Fruit fly (Drosophila melanogaster) whole organism, embryonic: Measurements from ENCODE around the gene CG17646.
A peak's percentile ranks its signal among the peaks of the same experiment; 100 is the strongest.

Source experiments
- B-H1 ChIP-seq: fragments of 200-800 bp; sonication (Bioruptor generic); IDR thresholded peaks from 3 replicates; pipeline ENCODE4 v1.3.6; 2022; ENCODE audit warnings: missing biosample characterization, missing genetic modification characterization
- BEAF-32 ChIP-seq: fragments of 200-800 bp; sonication (Bioruptor generic); optimal IDR thresholded peaks from 3 replicates; lab custom pipeline; 2017; ENCODE audit warnings: missing biosample characterization, missing genetic modification characterization, mild to moderate bottlenecking, moderate library complexity, missing genetic modification reagents
- Bdp1 ChIP-seq: fragments of 200-800 bp; sonication (Bioruptor generic); optimal IDR thresholded peaks from 3 replicates; lab custom pipeline; 2016; ENCODE audit warnings: missing biosample characterization, missing genetic modification characterization
- BtbVII ChIP-seq: fragments of 200-800 bp; sonication (Bioruptor generic); optimal IDR thresholded peaks from 3 replicates; lab custom pipeline; 2017; ENCODE audit warnings: missing biosample characterization, mild to moderate bottlenecking, missing genetic modification characterization
- C15 ChIP-seq: fragments of 200-800 bp; sonication (Bioruptor generic); IDR thresholded peaks from 3 replicates; pipeline ENCODE4 v1.3.6; 2022; ENCODE audit warnings: missing biosample characterization, missing genetic modification characterization
- CG10274 ChIP-seq: fragments of 200-800 bp; sonication (Bioruptor generic); optimal IDR thresholded peaks from 3 replicates; lab custom pipeline; 2017; ENCODE audit warnings: missing biosample characterization, mild to moderate bottlenecking, missing genetic modification characterization
- CG10565 ChIP-seq: fragments of 200-800 bp; sonication (Bioruptor generic); optimal IDR thresholded peaks from 3 replicates; lab custom pipeline; 2016; ENCODE audit warnings: missing biosample characterization, mild to moderate bottlenecking, missing genetic modification characterization
- CG11695 ChIP-seq: fragments of 200-800 bp; sonication (Bioruptor generic); IDR thresholded peaks from 3 replicates; pipeline ENCODE4 v1.3.6; 2022; ENCODE audit warnings: missing biosample characterization, missing genetic modification characterization
- CG12104 ChIP-seq: fragments of 200-800 bp; sonication (Bioruptor generic); optimal IDR thresholded peaks from 3 replicates; lab custom pipeline; 2016; ENCODE audit warnings: missing biosample characterization, missing genetic modification characterization
- CG12155 ChIP-seq: fragments of 200-800 bp; sonication (Bioruptor generic); optimal IDR thresholded peaks from 3 replicates; lab custom pipeline; 2016; ENCODE audit warnings: missing biosample characterization, missing genetic modification characterization
- CG12236 ChIP-seq: fragments of 200-800 bp; sonication (Bioruptor generic); optimal IDR thresholded peaks from 2 replicates; lab custom pipeline; 2016; ENCODE audit warnings: missing biosample characterization, missing genetic modification characterization
- CG13624 ChIP-seq: fragments of 200-800 bp; sonication (Bioruptor generic); optimal IDR thresholded peaks from 2 replicates; lab custom pipeline; 2016; ENCODE audit warnings: missing biosample characterization, missing genetic modification characterization
- CG2120 ChIP-seq: fragments of 200-800 bp; sonication (Bioruptor generic); optimal IDR thresholded peaks from 3 replicates; lab custom pipeline; 2016; ENCODE audit warnings: missing biosample characterization, missing genetic modification characterization
- CG4404 ChIP-seq: fragments of 200-800 bp; sonication (Bioruptor generic); IDR thresholded peaks from 2 replicates; pipeline ENCODE4 v1.3.6; 2022; ENCODE audit warnings: missing biosample characterization, missing genetic modification characterization
- CG4424 ChIP-seq: fragments of 200-800 bp; sonication (Bioruptor generic); optimal IDR thresholded peaks from 3 replicates; lab custom pipeline; 2016; ENCODE audit warnings: missing biosample characterization, missing genetic modification characterization
- CG4617 ChIP-seq: fragments of 200-800 bp; sonication (Bioruptor generic); optimal IDR thresholded peaks from 3 replicates; lab custom pipeline; 2016; ENCODE audit warnings: missing biosample characterization, missing genetic modification characterization, borderline replicate concordance
- CG8089 ChIP-seq: fragments of 200-800 bp; sonication (Bioruptor generic); optimal IDR thresholded peaks from 3 replicates; lab custom pipeline; 2016; ENCODE audit warnings: missing biosample characterization, missing genetic modification characterization
- CG8765 ChIP-seq: fragments of 200-800 bp; sonication (Bioruptor generic); IDR thresholded peaks from 2 replicates; pipeline ENCODE4 v1.3.6; 2022; ENCODE audit warnings: missing biosample characterization, missing genetic modification characterization
- CG8944 ChIP-seq: fragments of 200-800 bp; sonication (Bioruptor generic); optimal IDR thresholded peaks from 3 replicates; lab custom pipeline; 2016; ENCODE audit warnings: missing biosample characterization, missing genetic modification characterization
- CG9932 ChIP-seq: fragments of 200-800 bp; sonication (Bioruptor generic); IDR thresholded peaks from 2 replicates; pipeline ENCODE4 v1.3.6; 2022; ENCODE audit warnings: missing biosample characterization, missing genetic modification characterization
- CHES-1-like ChIP-seq: fragments of 200-800 bp; sonication (Bioruptor generic); optimal IDR thresholded peaks from 2 replicates; lab custom pipeline; 2016; ENCODE audit warnings: missing biosample characterization, missing genetic modification characterization
- Dek ChIP-seq: fragments of 200-800 bp; sonication (Bioruptor generic); optimal IDR thresholded peaks from 3 replicates; lab custom pipeline; 2019; ENCODE audit warnings: missing biosample characterization, mild to moderate bottlenecking, missing genetic modification characterization, moderate library complexity
- Dip3 ChIP-seq: fragments of 200-800 bp; sonication (Bioruptor generic); optimal IDR thresholded peaks from 3 replicates; lab custom pipeline; 2016; ENCODE audit warnings: missing biosample characterization, missing genetic modification characterization
- Dp ChIP-seq: fragments of 200-800 bp; sonication (Bioruptor generic); optimal IDR thresholded peaks from 2 replicates; lab custom pipeline; 2018; ENCODE audit warnings: missing biosample characterization, mild to moderate bottlenecking, missing genetic modification characterization, moderate library complexity
- E2f1 ChIP-seq: fragments of 200-800 bp; sonication (Bioruptor generic); IDR thresholded peaks from 2 replicates; pipeline ENCODE4 v1.3.6; 2022; ENCODE audit warnings: missing biosample characterization, missing genetic modification characterization
- E2f2 ChIP-seq: fragments of 200-800 bp; sonication (Bioruptor generic); IDR thresholded peaks from 2 replicates; pipeline ENCODE4 v1.3.6; 2022; ENCODE audit warnings: missing biosample characterization, missing genetic modification characterization
- Ets65A ChIP-seq: fragments of 200-800 bp; sonication (Bioruptor generic); peaks from one replicate; lab custom pipeline; 2016; ENCODE audit warnings: missing biosample characterization, missing genetic modification characterization
- Gug ChIP-seq: fragments of 200-800 bp; sonication (Bioruptor generic); IDR thresholded peaks from 4 replicates; pipeline ENCODE4 v1.3.6; 2022; ENCODE audit warnings: missing biosample characterization, missing genetic modification characterization
- H15 ChIP-seq: fragments of 200-800 bp; sonication (Bioruptor generic); IDR thresholded peaks from 3 replicates; pipeline ENCODE4 v1.3.6; 2022; ENCODE audit warnings: missing biosample characterization, missing genetic modification characterization
- Hr51 ChIP-seq, 2 experiments: fragments of 200-800 bp; sonication (Bioruptor generic); optimal IDR thresholded peaks; 2 replicates in 1 of 2; 3 replicates in 1 of 2; lab custom pipeline; 2016 to 2018; ENCODE audit warnings: missing biosample characterization in 2 of 2, missing genetic modification characterization in 2 of 2, mild to moderate bottlenecking in 1 of 2, moderate library complexity in 1 of 2
- Jarid2 ChIP-seq: fragments of 200-800 bp; sonication (Bioruptor generic); optimal IDR thresholded peaks from 3 replicates; lab custom pipeline; 2017; ENCODE audit warnings: mild to moderate bottlenecking, missing biosample characterization, missing genetic modification reagents, missing genetic modification characterization
- Mad ChIP-seq: fragments of 200-800 bp; sonication (Bioruptor generic); optimal IDR thresholded peaks from 2 replicates; lab custom pipeline; 2016; ENCODE audit warnings: missing biosample characterization, missing genetic modification characterization
- Max ChIP-seq: fragments of 200-800 bp; sonication (Bioruptor generic); optimal IDR thresholded peaks from 2 replicates; lab custom pipeline; 2016; ENCODE audit warnings: missing biosample characterization, mild to moderate bottlenecking, missing genetic modification characterization
- PHDP ChIP-seq: fragments of 200-800 bp; sonication (Bioruptor generic); optimal IDR thresholded peaks from 3 replicates; lab custom pipeline; 2018; ENCODE audit warnings: missing biosample characterization, mild to moderate bottlenecking, missing genetic modification characterization, moderate library complexity
- Rfx ChIP-seq: fragments of 200-800 bp; sonication (Bioruptor generic); IDR thresholded peaks from 2 replicates; pipeline ENCODE4 v1.3.6; 2022; ENCODE audit warnings: missing biosample characterization, missing genetic modification characterization
- Side ChIP-seq: fragments of 200-800 bp; sonication (Bioruptor generic); optimal IDR thresholded peaks from 2 replicates; lab custom pipeline; 2016; ENCODE audit warnings: missing biosample characterization, missing genetic modification characterization
- ase ChIP-seq: fragments of 200-800 bp; sonication (Bioruptor generic); IDR thresholded peaks from 3 replicates; pipeline ENCODE4 v1.3.6; 2022; ENCODE audit warnings: missing biosample characterization, missing genetic modification characterization
- bsh ChIP-seq, 2 experiments: fragments of 200-800 bp; sonication (Bioruptor generic); optimal IDR thresholded peaks; 2 replicates each; lab custom pipeline; 2017 to 2018; ENCODE audit warnings: mild to moderate bottlenecking in 2 of 2, missing biosample characterization in 2 of 2, missing genetic modification characterization in 2 of 2, moderate library complexity in 1 of 2
- cato ChIP-seq: fragments of 200-800 bp; sonication (Bioruptor generic); optimal IDR thresholded peaks from 2 replicates; lab custom pipeline; 2016; ENCODE audit warnings: missing biosample characterization, missing genetic modification characterization, borderline replicate concordance
- eyg ChIP-seq: fragments of 200-800 bp; sonication (Bioruptor generic); optimal IDR thresholded peaks from 3 replicates; lab custom pipeline; 2016; ENCODE audit warnings: missing biosample characterization, missing genetic modification characterization
- fu2 ChIP-seq: fragments of 200-800 bp; sonication (Bioruptor generic); optimal IDR thresholded peaks from 2 replicates; lab custom pipeline; 2016; ENCODE audit warnings: missing biosample characterization, missing genetic modification characterization
- grau ChIP-seq: fragments of 200-800 bp; optimal IDR thresholded peaks from 3 replicates; lab custom pipeline; 2019; ENCODE audit warnings: missing biosample characterization, mild to moderate bottlenecking, missing genetic modification characterization, moderate library complexity
- h ChIP-seq: fragments of >200 bp; optimal IDR thresholded peaks from 2 replicates; lab custom pipeline; 2017
- jigr1 ChIP-seq: fragments of 200-800 bp; sonication (Bioruptor generic); IDR thresholded peaks from 3 replicates; pipeline ENCODE4 v1.3.6; 2022; ENCODE audit warnings: missing biosample characterization, missing genetic modification characterization
- mirr ChIP-seq: fragments of 200-800 bp; sonication (Bioruptor generic); optimal IDR thresholded peaks from 3 replicates; lab custom pipeline; 2018; ENCODE audit warnings: missing biosample characterization, mild to moderate bottlenecking, missing genetic modification characterization
- salm ChIP-seq: fragments of 200-800 bp; sonication (Bioruptor generic); optimal IDR thresholded peaks from 2 replicates; lab custom pipeline; 2018; ENCODE audit warnings: missing biosample characterization, mild to moderate bottlenecking, missing genetic modification characterization
- tio ChIP-seq: fragments of 200-800 bp; sonication (Bioruptor generic); optimal IDR thresholded peaks from 2 replicates; lab custom pipeline; 2017; ENCODE audit warnings: missing biosample characterization, missing genetic modification characterization, inconsistent platforms
- trh ChIP-seq: fragments of 200-800 bp; sonication (Bioruptor generic); optimal IDR thresholded peaks from 2 replicates; lab custom pipeline; 2016; ENCODE audit warnings: missing biosample characterization, missing genetic modification characterization
- unpg ChIP-seq: fragments of 200-800 bp; sonication (Bioruptor generic); optimal IDR thresholded peaks from 3 replicates; lab custom pipeline; 2018; ENCODE audit warnings: missing biosample characterization, mild to moderate bottlenecking, missing genetic modification characterization, moderate library complexity
- wor ChIP-seq: fragments of 200-800 bp; sonication (Bioruptor generic); IDR thresholded peaks from 2 replicates; pipeline ENCODE4 v1.3.6; 2022; ENCODE audit warnings: missing biosample characterization, missing genetic modification characterization
- zfh2 ChIP-seq: fragments of 200-800 bp; sonication (Bioruptor generic); optimal IDR thresholded peaks from 2 replicates; lab custom pipeline; 2016; ENCODE audit warnings: missing biosample characterization, missing genetic modification characterization

The CG17646 gene

DNA sequence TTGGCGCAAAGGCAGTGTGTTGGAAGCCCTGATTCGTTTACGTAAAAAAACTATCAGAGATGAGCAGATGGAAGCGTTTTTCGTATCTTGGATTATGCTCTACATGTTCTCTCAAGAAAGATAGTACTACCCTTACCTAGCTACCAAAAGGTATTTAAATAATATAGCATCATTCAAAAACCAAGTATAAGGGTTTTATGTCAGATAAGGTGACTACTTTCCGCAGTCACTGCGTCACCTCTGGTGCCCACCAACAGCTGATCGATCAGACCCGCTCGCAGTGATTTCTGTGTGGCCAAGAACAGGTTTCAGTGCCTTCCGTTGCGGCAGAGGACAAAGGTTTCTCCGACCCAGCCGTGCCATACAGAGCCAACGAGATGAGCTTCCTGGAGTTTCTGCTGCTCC lies 2.7 kb upstream of the CG17646 start, which contains the start of the genes Eno and CG31937 (continued):
- TF ChIP-seq CG12104 (peak; percentile 43), CG4424 (GFP tag; lab: Kevin White, UChicago) (peak; percentile 44), CG2120 (GFP tag; lab: Kevin White, UChicago) (peak; percentile 88), CG4404 (GFP tag; lab: Robert Waterston, UW) (peak; percentile 33; the same call in 1 of the 2 replicates), CG9932 (GFP tag; lab: Robert Waterston, UW) (peak; percentile 83), CG8944 (GFP tag; lab: Kevin White, UChicago) (peak; percentile 48), Dek (tag; lab: Kevin White, UChicago) (peak; percentile 49), Jarid2 (peak; percentile 4), mirr (GFP tag; lab: Kevin White, UChicago) (peak; percentile 36), CG11695 (GFP tag; lab: Robert Waterston, UW) (0 out of 3 replicates have a peak, but pooled peaks have one; percentile 31), bsh (GFP tag; optimal IDR thresholded peaks at IDR 0.05; lab: Kevin White, UChicago) (peak; percentile 17 to 24), fu2 (GFP tag; lab: Kevin White, UChicago) (peak; percentile 27), tio (GFP tag; lab: Kevin White, UChicago) (peak; percentile 29), CG13624 (peak; percentile 56), grau (tag; lab: Kevin White, UChicago) (peak; percentile 62), E2f2 (GFP tag; lab: Robert Waterston, UW) (peak; percentile 68), Ets65A (no peak), Max (GFP tag; lab: Kevin White, UChicago) (peak; percentile 32), Bdp1 (GFP tag; lab: Kevin White, UChicago) (peak; percentile 12), Side (GFP tag; lab: Kevin White, UChicago) (peak; percentile 3), jigr1 (GFP tag; lab: Robert Waterston, UW) (peak; percentile 39; the same call in 1 of the 3 replicates), Rfx (GFP tag; lab: Robert Waterston, UW) (peak; percentile 67), C15 (0 out of 3 replicates have a peak, but pooled peaks have one; percentile 43), salm (tag; lab: Kevin White, UChicago) (no peak), H15 (GFP tag; lab: Robert Waterston, UW) (peak; percentile 46; the same call in 1 of the 3 replicates), B-H1 (GFP tag; lab: Robert Waterston, UW) (peak; percentile 17; the same call in 2 of the 3 replicates), BtbVII (GFP tag; lab: Kevin White, UChicago) (no peak), PHDP (tag; lab: Kevin White, UChicago) (peak; percentile 60), h (lab: Kevin White, UChicago) (no peak), ase (GFP tag; lab: Robert Waterston, UW) (peak; percentile 39; the same call in 1 of the 3 replicates), CG8765 (GFP tag; lab: Robert Waterston, UW) (peak; percentile 19; the same call in 1 of the 2 replicates), unpg (peak; percentile 4), CHES-1-like (GFP tag; lab: Kevin White, UChicago) (peak; percentile 59), CG12155 (GFP tag; lab: Kevin White, UChicago) (peak; percentile 32), zfh2 (GFP tag; lab: Kevin White, UChicago) (peak; percentile 58), cato (GFP tag; lab: Kevin White, UChicago) (no peak), CG4617 (GFP tag; lab: Kevin White, UChicago) (no peak), Dip3 (GFP tag; lab: Kevin White, UChicago) (peak; percentile 55), Mad (GFP tag; lab: Kevin White, UChicago) (no peak), Hr51 (GFP tag; optimal IDR thresholded peaks at IDR 0.05; lab: Kevin White, UChicago) (peak in 1 of 2 experiments; percentile 28), E2f1 (GFP tag; lab: Robert Waterston, UW) (peak; percentile 46; the same call in 1 of the 2 replicates), trh (GFP tag; lab: Kevin White, UChicago) (no peak), CG12236 (GFP tag; lab: Kevin White, UChicago) (peak; percentile 12), Dp (GFP tag; lab: Kevin White, UChicago) (peak; percentile 22), CG8089 (GFP tag; lab: Kevin White, UChicago) (peak; percentile 40), CG10274 (GFP tag; lab: Kevin White, UChicago) (no peak), CG10565 (no peak), BEAF-32 (GFP tag; lab: Kevin White, UChicago) (peak; percentile 26), Gug (GFP tag; lab: Robert Waterston, UW) (peak; percentile 58; the same call in 3 of the 4 replicates), wor (0 out of 2 replicates have a peak, but pooled peaks have one; percentile 14), eyg (GFP tag; lab: Kevin White, UChicago) (peak; percentile 11)
